Fruit fly (Drosophila melanogaster): ENCODE data around the gene CG14780.

- TF ChIP-seq EcR (GFP tag; optimal IDR thresholded peaks at IDR 0.05) (no peak), pan (optimal IDR thresholded peaks at IDR 0.05) (no peak)
These were observed 5.6 kb upstream of the CG14780 start for dm6 chrX:1466505-1467381.

All from whole organism.